Worm (Caenorhabditis elegans) whole organism, late embryonic: ENCODE data around the gene fbxa-206.
"Not testable (repeated sequence)": the region's sequence is repeated elsewhere in the genome, so short reads cannot be mapped to it uniquely, and the experiment has no call there.

Source experiments
- fkh-10 ChIP-seq: fragments of 150-350 bp; optimal IDR thresholded peaks from 2 replicates; lab custom pipeline; 2014; ENCODE audit warnings: missing biosample characterization, missing genetic modification reagents, missing genetic modification characterization
- pha-4 ChIP-seq: fragments of 150-350 bp; optimal IDR thresholded peaks from 2 replicates; lab custom pipeline; 2018; ENCODE audit warnings: missing biosample characterization, missing genetic modification reagents, missing genetic modification characterization

- TF ChIP-seq fkh-10; pha-4 (tag; lab: Kevin White, UChicago): not testable (repeated sequence)
These were observed 29.7 kb upstream of the fbxa-206 start, which contains the start of gene fbxa-112 for ce11 chrV:16948011-16948410.
